Worm (Caenorhabditis elegans) whole organism, L3 larva: ENCODE measurements around the gene col-157.

Source experiments
- ceh-16 ChIP-seq: sonication (generic microtip); optimal IDR thresholded peaks from 2 replicates; lab custom pipeline; 2017; ENCODE audit warnings: missing biosample characterization, missing genetic modification characterization
- fkh-10 ChIP-seq: sonication (generic microtip); optimal IDR thresholded peaks from 2 replicates; lab custom pipeline; 2017; ENCODE audit warnings: missing biosample characterization, missing genetic modification reagents, missing genetic modification characterization
- jun-1 ChIP-seq: fragments of 150-350 bp; optimal IDR thresholded peaks from 2 replicates; lab custom pipeline; 2014; ENCODE audit warnings: missing biosample characterization, missing genetic modification reagents, missing genetic modification characterization
- lin-39 ChIP-seq: fragments of 150-350 bp; optimal IDR thresholded peaks from 2 replicates; lab custom pipeline; 2018; ENCODE audit warnings: missing biosample characterization, missing genetic modification reagents, missing genetic modification characterization
- mdl-1 ChIP-seq: fragments of 150-350 bp; optimal IDR thresholded peaks from 2 replicates; lab custom pipeline; 2014; ENCODE audit warnings: missing biosample characterization, missing genetic modification characterization
- nhr-11 ChIP-seq: fragments of 150-350 bp; optimal IDR thresholded peaks from 2 replicates; lab custom pipeline; 2014; ENCODE audit warnings: missing biosample characterization, missing genetic modification characterization
- nhr-12 ChIP-seq: fragments of 150-350 bp; optimal IDR thresholded peaks from 2 replicates; lab custom pipeline; 2014; ENCODE audit warnings: missing biosample characterization, missing genetic modification characterization
- nhr-28 ChIP-seq: fragments of 150-350 bp; optimal IDR thresholded peaks from 2 replicates; lab custom pipeline; 2014; ENCODE audit warnings: missing biosample characterization, missing genetic modification characterization
- nhr-76 ChIP-seq: fragments of 150-350 bp; sonication (generic microtip); optimal IDR thresholded peaks from 5 replicates; lab custom pipeline; 2014; ENCODE audit warnings: missing biosample characterization, missing genetic modification characterization
- nhr-77 ChIP-seq: fragments of 150-350 bp; optimal IDR thresholded peaks from 2 replicates; lab custom pipeline; 2014; ENCODE audit warnings: missing biosample characterization, missing genetic modification characterization
- skn-1 ChIP-seq: fragments of 150-350 bp; optimal IDR thresholded peaks from 2 replicates; lab custom pipeline; 2014; ENCODE audit warnings: missing biosample characterization, missing genetic modification characterization
- tbx-2 ChIP-seq: sonication (generic microtip); optimal IDR thresholded peaks from 2 replicates; lab custom pipeline; 2016; ENCODE audit warnings: mild to moderate bottlenecking, missing genetic modification characterization, missing compliant biosample characterization

DNA sequence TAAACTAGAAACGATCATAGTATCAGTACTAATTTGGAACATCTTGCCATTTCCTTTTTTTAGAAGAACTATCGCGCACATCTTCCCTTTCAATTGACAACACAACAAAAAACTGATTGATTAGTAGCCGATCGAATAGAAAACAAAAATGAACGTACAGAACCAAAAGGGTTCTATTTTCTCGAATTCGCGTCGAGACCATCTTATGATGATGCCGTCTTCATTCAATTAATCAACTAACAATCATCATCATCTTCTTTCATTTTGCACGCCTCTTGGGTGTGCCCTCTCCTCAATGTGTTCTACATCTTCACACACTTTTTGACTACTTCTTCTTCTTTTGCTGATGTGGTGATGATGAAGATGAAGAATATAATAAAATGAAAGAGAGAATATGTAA lies 15.9 kb downstream of the col-157 start:
- no peak for TF ChIP-seq nhr-11
- no peak for TF ChIP-seq nhr-28
- TF ChIP-seq jun-1 (tag; lab: Kevin White, UChicago), result no peak
- no peak for TF ChIP-seq mdl-1 (tag; lab: Kevin White, UChicago)
- TF ChIP-seq nhr-76, result no peak
- no peak for TF ChIP-seq nhr-12 (tag; lab: Kevin White, UChicago)
- TF ChIP-seq lin-39 (tag; lab: Kevin White, UChicago), result no peak
- TF ChIP-seq nhr-77 (tag; lab: Kevin White, UChicago), result no peak
- TF ChIP-seq fkh-10 (GFP tag; lab: Kevin White, UChicago), result no peak
- TF ChIP-seq ceh-16 (tag; lab: Kevin White, UChicago), result no peak
- no peak for TF ChIP-seq tbx-2 (tag; lab: Kevin White, UChicago)
- TF ChIP-seq skn-1 (tag; lab: Kevin White, UChicago), result no peak
